Worm (Caenorhabditis elegans) whole organism, mixed stage, embryonic: ENCODE measurements around the gene F22E5.6.

Experiments used
- ham-2 ChIP-seq: fragments of 200-800 bp; sonication (Bioruptor generic); optimal IDR thresholded peaks from 2 replicates; lab custom pipeline; 2018; ENCODE audit warnings: mild to moderate bottlenecking, missing genetic modification characterization, missing compliant biosample characterization
- lin-32 ChIP-seq: fragments of 200-800 bp; sonication (Bioruptor generic); optimal IDR thresholded peaks from 2 replicates; lab custom pipeline; 2018; ENCODE audit warnings: mild to moderate bottlenecking, missing genetic modification characterization, missing compliant biosample characterization
- lsy-2 ChIP-seq: fragments of 150-350 bp; optimal IDR thresholded peaks from 2 replicates; lab custom pipeline; 2014; ENCODE audit warnings: missing biosample characterization, missing genetic modification characterization
- nhr-2 ChIP-seq: fragments of 150-350 bp; optimal IDR thresholded peaks from 2 replicates; lab custom pipeline; 2014; ENCODE audit warnings: missing biosample characterization, missing genetic modification characterization

F22E5.6 gene

DNA sequence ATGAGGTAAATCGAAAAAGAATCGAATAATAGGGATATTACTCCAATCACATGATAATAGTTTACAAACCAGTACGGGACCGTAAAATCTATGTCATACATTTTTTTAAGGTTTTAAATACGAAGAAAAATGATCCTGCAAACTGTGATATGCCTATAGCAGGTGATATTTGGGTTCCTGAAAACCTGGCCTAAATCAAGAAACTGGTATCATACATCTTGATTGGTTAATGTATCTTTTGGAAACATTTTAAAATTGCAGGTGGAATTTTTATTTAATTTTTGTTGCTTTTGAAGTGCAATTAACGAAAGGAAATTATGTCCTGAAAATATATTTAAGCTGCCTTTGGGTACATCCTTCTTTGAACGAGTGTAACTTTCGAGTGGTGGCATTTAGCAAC is 50.6 kb downstream of the F22E5.6 start, which contains the start of gene sri-61:
Gene sri-61, minus strand, starts transcription at position 101 of the 400 bp plus-strand sequence.
- TF ChIP-seq ham-2 (GFP tag; lab: Kevin White, UChicago): no peak
- TF ChIP-seq lin-32 (GFP tag; lab: Kevin White, UChicago): no peak
- no peak for TF ChIP-seq lsy-2 (tag; lab: Kevin White, UChicago)
- no peak for TF ChIP-seq nhr-2 (tag; lab: Kevin White, UChicago)
- TF ChIP-seq, all 35 proteins: peak for 0
